Worm (Caenorhabditis elegans) whole organism, midembryonic: Measurements from ENCODE around the gene ceh-18.

ENCODE experiments used
- T22C8.4 ChIP-seq: fragments of 200-800 bp; sonication (Bioruptor generic); IDR thresholded peaks from 2 replicates; pipeline ENCODE4 v1.3.6; 2022; ENCODE audit warnings: missing genetic modification characterization, missing compliant biosample characterization
- cog-1 ChIP-seq: sonication (generic microtip); optimal IDR thresholded peaks from 2 replicates; lab custom pipeline; 2016; ENCODE audit warnings: missing genetic modification characterization, missing compliant biosample characterization
- flt-1 ChIP-seq: fragments of 200-800 bp; sonication (Bioruptor generic); IDR thresholded peaks from 2 replicates; pipeline ENCODE4 v1.3.6; 2022; ENCODE audit warnings: missing genetic modification characterization, missing compliant biosample characterization
- klf-2 ChIP-seq: fragments of 200-800 bp; sonication (Bioruptor generic); conservative IDR thresholded peaks from 2 replicates; pipeline ENCODE4 v1.3.6; 2022; ENCODE audit warnings: missing genetic modification reagents, missing genetic modification characterization, missing compliant biosample characterization
- med-1 ChIP-seq: sonication (generic microtip); optimal IDR thresholded peaks from 2 replicates; lab custom pipeline; 2017; ENCODE audit warnings: missing genetic modification characterization, mild to moderate bottlenecking, missing compliant biosample characterization, antibody characterized with exemption, missing genetic modification reagents; ENCODE audit not compliant: insufficient read depth
- ref-1 ChIP-seq: fragments of 200-800 bp; sonication (Bioruptor generic); conservative IDR thresholded peaks from 2 replicates; pipeline ENCODE4 v1.3.6; 2022; ENCODE audit warnings: missing genetic modification reagents, missing genetic modification characterization, missing compliant biosample characterization
- tab-1 ChIP-seq: fragments of 200-800 bp; sonication (Bioruptor generic); IDR thresholded peaks from 2 replicates; pipeline ENCODE4 v1.3.6; 2022; ENCODE audit warnings: missing genetic modification characterization, missing compliant biosample characterization
- ztf-23 ChIP-seq: fragments of 200-800 bp; sonication (Bioruptor generic); IDR thresholded peaks from 2 replicates; pipeline ENCODE4 v1.3.6; 2022; ENCODE audit warnings: missing genetic modification reagents, missing genetic modification characterization, missing compliant biosample characterization
- ztf-29 ChIP-seq: fragments of 200-800 bp; sonication (Bioruptor generic); IDR thresholded peaks from 2 replicates; pipeline ENCODE4 v1.3.6; 2022; ENCODE audit warnings: missing genetic modification reagents, missing genetic modification characterization, missing compliant biosample characterization

ceh-18 gene

ce11 chrX:3873445-3873844 lies 15.8 kb upstream of the ceh-18 start, which contains the start of gene lim-4:
Gene lim-4 (minus strand): TSS chrX:3873545.
- TF ChIP-seq cog-1 (tag; lab: Kevin White, UChicago) (no peak), T22C8.4 (GFP tag; lab: Robert Waterston, UW) (no peak), ref-1 (GFP tag; lab: Robert Waterston, UW) (no peak), med-1 (GFP tag; lab: Kevin White, UChicago) (no peak), klf-2 (GFP tag; lab: Robert Waterston, UW) (no peak), ztf-29 (GFP tag; lab: Robert Waterston, UW) (no peak), tab-1 (GFP tag; lab: Robert Waterston, UW) (no peak), ztf-23 (GFP tag; lab: Robert Waterston, UW) (no peak), flt-1 (GFP tag; lab: Robert Waterston, UW) (no peak)

- no peak for TF ChIP-seq med-1 (GFP tag; lab: Kevin White, UChicago)
- no peak for TF ChIP-seq ztf-23 (GFP tag; lab: Robert Waterston, UW)
- TF ChIP-seq T22C8.4 (GFP tag; lab: Robert Waterston, UW): no peak
- TF ChIP-seq ztf-29 (GFP tag; lab: Robert Waterston, UW): no peak
- TF ChIP-seq flt-1 (GFP tag; lab: Robert Waterston, UW): no peak
- TF ChIP-seq ref-1 (GFP tag; lab: Robert Waterston, UW): no peak
- TF ChIP-seq tab-1 (GFP tag; lab: Robert Waterston, UW): no peak
- TF ChIP-seq klf-2 (GFP tag; lab: Robert Waterston, UW): no peak
- no peak for TF ChIP-seq cog-1 (tag; lab: Kevin White, UChicago)
These were observed 14.1 kb upstream of the ceh-18 start for ce11 chrX:3871578-3872234.

ce11 chrX:3867760-3868159 lies 10.2 kb upstream of the ceh-18 start:
- TF ChIP-seq ztf-23 (GFP tag; lab: Robert Waterston, UW) (no peak), ztf-29 (GFP tag; lab: Robert Waterston, UW) (no peak), med-1 (GFP tag; lab: Kevin White, UChicago) (no peak), klf-2 (GFP tag; lab: Robert Waterston, UW) (no peak), tab-1 (GFP tag; lab: Robert Waterston, UW) (no peak), cog-1 (tag; lab: Kevin White, UChicago) (no peak), T22C8.4 (GFP tag; lab: Robert Waterston, UW) (no peak), ref-1 (GFP tag; lab: Robert Waterston, UW) (no peak), flt-1 (GFP tag; lab: Robert Waterston, UW) (no peak)

ce11 chrX:3866197-3866596 lies 8.6 kb upstream of the ceh-18 start:
- TF ChIP-seq ref-1 (GFP tag; lab: Robert Waterston, UW): no peak
- TF ChIP-seq med-1 (GFP tag; lab: Kevin White, UChicago): no peak
- no peak for TF ChIP-seq klf-2 (GFP tag; lab: Robert Waterston, UW)
- TF ChIP-seq cog-1 (tag; lab: Kevin White, UChicago): no peak
- TF ChIP-seq T22C8.4 (GFP tag; lab: Robert Waterston, UW): no peak
- TF ChIP-seq flt-1 (GFP tag; lab: Robert Waterston, UW): no peak
- TF ChIP-seq ztf-29 (GFP tag; lab: Robert Waterston, UW): no peak
- no peak for TF ChIP-seq tab-1 (GFP tag; lab: Robert Waterston, UW)
- TF ChIP-seq ztf-23 (GFP tag; lab: Robert Waterston, UW): no peak

- no peak for TF ChIP-seq klf-2 (GFP tag; lab: Robert Waterston, UW)
- TF ChIP-seq tab-1 (GFP tag; lab: Robert Waterston, UW): no peak
- no peak for TF ChIP-seq flt-1 (GFP tag; lab: Robert Waterston, UW)
These were observed 3.7 kb upstream of the ceh-18 start for ce11 chrX:3861294-3861693.

- no peak for TF ChIP-seq flt-1 (GFP tag; lab: Robert Waterston, UW)
- no peak for TF ChIP-seq ref-1 (GFP tag; lab: Robert Waterston, UW)
- TF ChIP-seq T22C8.4 (GFP tag; lab: Robert Waterston, UW): no peak
- no peak for TF ChIP-seq med-1 (GFP tag; lab: Kevin White, UChicago)
- TF ChIP-seq klf-2 (GFP tag; lab: Robert Waterston, UW): no peak
- TF ChIP-seq tab-1 (GFP tag; lab: Robert Waterston, UW): no peak
- TF ChIP-seq cog-1 (tag; lab: Kevin White, UChicago): no peak
- TF ChIP-seq ztf-29 (GFP tag; lab: Robert Waterston, UW): no peak
- no peak for TF ChIP-seq ztf-23 (GFP tag; lab: Robert Waterston, UW)
These were observed 1.9 kb upstream of the ceh-18 start for ce11 chrX:3859449-3859848.

ce11 chrX:3858355-3858754 lies 758 bp upstream of the ceh-18 start:
- no peak for TF ChIP-seq cog-1 (tag; lab: Kevin White, UChicago)
- no peak for TF ChIP-seq tab-1 (GFP tag; lab: Robert Waterston, UW)
- TF ChIP-seq T22C8.4 (GFP tag; lab: Robert Waterston, UW): no peak
- no peak for TF ChIP-seq ref-1 (GFP tag; lab: Robert Waterston, UW)
- TF ChIP-seq ztf-23 (GFP tag; lab: Robert Waterston, UW): no peak
- TF ChIP-seq flt-1 (GFP tag; lab: Robert Waterston, UW): no peak
- TF ChIP-seq ztf-29 (GFP tag; lab: Robert Waterston, UW): no peak
- TF ChIP-seq med-1 (GFP tag; lab: Kevin White, UChicago): no peak
- no peak for TF ChIP-seq klf-2 (GFP tag; lab: Robert Waterston, UW)

- TF ChIP-seq klf-2 (GFP tag; lab: Robert Waterston, UW): no peak
- no peak for TF ChIP-seq ref-1 (GFP tag; lab: Robert Waterston, UW)
- no peak for TF ChIP-seq flt-1 (GFP tag; lab: Robert Waterston, UW)
- TF ChIP-seq ztf-29 (GFP tag; lab: Robert Waterston, UW): no peak
- TF ChIP-seq tab-1 (GFP tag; lab: Robert Waterston, UW): no peak
- no peak for TF ChIP-seq cog-1 (tag; lab: Kevin White, UChicago)
- no peak for TF ChIP-seq ztf-23 (GFP tag; lab: Robert Waterston, UW)
- no peak for TF ChIP-seq med-1 (GFP tag; lab: Kevin White, UChicago)
- TF ChIP-seq T22C8.4 (GFP tag; lab: Robert Waterston, UW): no peak
These were observed 1.9 kb downstream of the ceh-18 start for ce11 chrX:3855717-3856116.
